Worm (Caenorhabditis elegans) whole organism, young adult: ENCODE data around the gene F49C12.1.

Source experiments
- B0336.3 ChIP-seq: fragments of 200-800 bp; sonication (Bioruptor generic); IDR thresholded peaks from 2 replicates; pipeline ENCODE4 v1.3.6; 2022; ENCODE audit warnings: missing genetic modification characterization, missing compliant biosample characterization
- C17E4.6 ChIP-seq: fragments of 200-800 bp; sonication (Bioruptor generic); IDR thresholded peaks from 2 replicates; pipeline ENCODE4 v1.3.6; 2022; ENCODE audit warnings: missing genetic modification reagents, missing genetic modification characterization, missing compliant biosample characterization
- K12H6.12 ChIP-seq: fragments of 200-800 bp; sonication (Bioruptor generic); optimal IDR thresholded peaks from 2 replicates; lab custom pipeline; 2018; ENCODE audit warnings: mild to moderate bottlenecking, missing genetic modification characterization, missing compliant biosample characterization
- ZK185.1 ChIP-seq: sonication (generic microtip); optimal IDR thresholded peaks from 2 replicates; lab custom pipeline; 2016; ENCODE audit warnings: mild to moderate bottlenecking, missing genetic modification characterization, missing compliant biosample characterization; ENCODE audit not compliant: poor library complexity, severe bottlenecking
- ama-1 ChIP-seq, 3 experiments: fragments of 150-350 bp in 1 of 3; sonication (generic microtip) in 2 of 3; optimal IDR thresholded peaks; 2 replicates each; lab custom pipeline; 2014 to 2018; ENCODE audit warnings: missing biosample characterization in 2 of 3, missing genetic modification characterization in 2 of 3, missing genetic modification reagents in 2 of 3
- ccch-3 ChIP-seq: fragments of 200-800 bp; sonication (Bioruptor generic); optimal IDR thresholded peaks from 2 replicates; lab custom pipeline; 2018; ENCODE audit warnings: mild to moderate bottlenecking, missing genetic modification characterization, missing compliant biosample characterization
- dpl-1 ChIP-seq: fragments of 150-350 bp; optimal IDR thresholded peaks from 2 replicates; lab custom pipeline; 2014; ENCODE audit warnings: missing biosample characterization, missing genetic modification reagents, missing genetic modification characterization
- him-1 ChIP-seq: sonication (generic microtip); optimal IDR thresholded peaks from 2 replicates; lab custom pipeline; 2016; ENCODE audit warnings: missing genotype, missing genetic modification reagents, missing genetic modification characterization, missing compliant biosample characterization
- hmg-1.2 ChIP-seq: fragments of 200-800 bp; sonication (Bioruptor generic); IDR thresholded peaks from 2 replicates; pipeline ENCODE4 v1.3.6; 2022; ENCODE audit warnings: missing genetic modification reagents, missing genetic modification characterization, missing compliant biosample characterization
- madf-3 ChIP-seq: fragments of 200-800 bp; sonication (Bioruptor generic); IDR thresholded peaks from 2 replicates; pipeline ENCODE4 v1.3.6; 2022; ENCODE audit warnings: missing genetic modification reagents, missing genetic modification characterization, missing compliant biosample characterization
- mel-28 ChIP-seq: sonication (generic microtip); optimal IDR thresholded peaks from 2 replicates; lab custom pipeline; 2016; ENCODE audit warnings: borderline replicate concordance, mild to moderate bottlenecking, missing genetic modification characterization, missing compliant biosample characterization
- repo-1 ChIP-seq: sonication (generic microtip); optimal IDR thresholded peaks from 2 replicates; lab custom pipeline; 2017; ENCODE audit warnings: mild to moderate bottlenecking, missing genetic modification characterization, missing compliant biosample characterization
- sea-2 ChIP-seq: fragments of 200-800 bp; sonication (Bioruptor generic); IDR thresholded peaks from 2 replicates; pipeline ENCODE4 v1.3.6; 2022; ENCODE audit warnings: missing genetic modification characterization, missing compliant biosample characterization
- snpc-4 ChIP-seq, 5 experiments: fragments of 150-350 bp in 1 of 5; sonication (generic microtip) in 4 of 5; optimal IDR thresholded peaks; 2 replicates each; lab custom pipeline; 2014 to 2018; ENCODE audit warnings: missing genetic modification characterization in 5 of 5, missing biosample characterization in 3 of 5, antibody characterized with exemption in 2 of 5, mild to moderate bottlenecking in 2 of 5, missing compliant biosample characterization in 2 of 5, missing genotype in 2 of 5, moderate library complexity in 2 of 5, missing genetic modification reagents in 1 of 5

DNA sequence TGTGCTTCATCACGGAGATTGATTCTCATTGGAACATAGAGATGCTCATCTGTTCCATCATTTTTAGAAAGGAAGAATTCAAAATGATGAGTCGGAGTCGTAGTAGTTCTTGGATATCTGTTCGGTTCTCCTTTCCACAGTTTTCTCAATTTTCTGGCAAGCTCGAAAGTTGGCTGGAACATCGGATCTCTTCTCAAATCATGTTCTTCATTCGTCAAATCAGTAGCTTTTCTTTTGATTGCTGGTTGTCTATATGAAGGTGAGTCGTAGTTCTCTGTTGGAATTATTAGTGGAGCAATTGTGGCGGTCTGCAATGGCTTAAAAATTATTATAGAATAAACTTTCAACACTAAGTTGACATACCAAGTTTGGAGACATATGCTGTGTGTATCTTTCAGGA lies 33.9 kb downstream of the F49C12.1 start:
- TF ChIP-seq C17E4.6 (no peak), dpl-1 (GFP tag; lab: Kevin White, UChicago) (no peak), B0336.3 (GFP tag; lab: Robert Waterston, UW) (no peak), mel-28 (no peak), sea-2 (GFP tag; lab: Robert Waterston, UW) (no peak), ZK185.1 (tag; lab: Kevin White, UChicago) (no peak), K12H6.12 (tag; lab: Kevin White, UChicago) (no peak), madf-3 (GFP tag; lab: Robert Waterston, UW) (no peak), snpc-4 (GFP tag; optimal IDR thresholded peaks at IDR 0.05; lab: Kevin White, UChicago) (no peak), snpc-4 (tag; optimal IDR thresholded peaks at IDR 0.05; lab: Kevin White, UChicago) (no peak), repo-1 (tag; lab: Kevin White, UChicago) (no peak), ccch-3 (GFP tag; lab: Kevin White, UChicago) (no peak), him-1 (tag; lab: Kevin White, UChicago) (no peak), ama-1 (optimal IDR thresholded peaks at IDR 0.05; lab: Kevin White, UChicago) (no peak), ama-1 (GFP tag; optimal IDR thresholded peaks at IDR 0.05; lab: Kevin White, UChicago) (no peak), hmg-1.2 (GFP tag; lab: Robert Waterston, UW) (no peak)
